Fruit fly (Drosophila melanogaster) whole organism, prepupa: ENCODE data around the gene chinmo.

Experiments
- Blimp-1 ChIP-seq: fragments of 200-800 bp; sonication (Bioruptor generic); optimal IDR thresholded peaks from 3 replicates; lab custom pipeline; 2017; ENCODE audit warnings: missing biosample characterization, missing genetic modification characterization, mild to moderate bottlenecking, moderate library complexity, missing genetic modification reagents
- CG16779 ChIP-seq: fragments of 200-800 bp; sonication (Bioruptor generic); optimal IDR thresholded peaks from 3 replicates; lab custom pipeline; 2017; ENCODE audit warnings: missing biosample characterization, mild to moderate bottlenecking, missing genetic modification characterization
- CG4318 ChIP-seq: fragments of 200-800 bp; sonication (Bioruptor generic); optimal IDR thresholded peaks from 3 replicates; lab custom pipeline; 2017; ENCODE audit warnings: missing biosample characterization, mild to moderate bottlenecking, missing genetic modification characterization
- CG6163 ChIP-seq: fragments of 200-800 bp; sonication (Bioruptor generic); IDR thresholded peaks from 3 replicates; pipeline ENCODE4 v1.3.6; 2022; ENCODE audit warnings: missing biosample characterization, missing genetic modification characterization
- CG8119 ChIP-seq: fragments of 200-800 bp; sonication (Bioruptor generic); IDR thresholded peaks from 3 replicates; pipeline ENCODE4 v1.3.6; 2022; ENCODE audit warnings: missing biosample characterization, missing genetic modification characterization
- CG8319 ChIP-seq: fragments of 200-800 bp; sonication (Bioruptor generic); optimal IDR thresholded peaks from 3 replicates; lab custom pipeline; 2016; ENCODE audit warnings: missing biosample characterization, missing genetic modification characterization
- CG9139 ChIP-seq: fragments of 200-800 bp; sonication (Bioruptor generic); optimal IDR thresholded peaks from 3 replicates; lab custom pipeline; 2017; ENCODE audit warnings: missing biosample characterization, mild to moderate bottlenecking, missing genetic modification characterization
- Gug ChIP-seq: fragments of 200-800 bp; sonication (Bioruptor generic); IDR thresholded peaks from 2 replicates; pipeline ENCODE4 v1.3.6; 2022; ENCODE audit warnings: missing biosample characterization, missing genetic modification characterization
- Hr4 ChIP-seq: fragments of 200-800 bp; sonication (Bioruptor generic); optimal IDR thresholded peaks from 3 replicates; lab custom pipeline; 2016; ENCODE audit warnings: missing biosample characterization, missing genetic modification characterization
- Sox102F ChIP-seq: fragments of 200-800 bp; sonication (Bioruptor generic); optimal IDR thresholded peaks from 2 replicates; lab custom pipeline; 2016; ENCODE audit warnings: missing biosample characterization, mild to moderate bottlenecking, missing genetic modification characterization
- achi ChIP-seq: fragments of 200-800 bp; sonication (Bioruptor generic); optimal IDR thresholded peaks from 3 replicates; lab custom pipeline; 2016; ENCODE audit warnings: missing biosample characterization, missing genetic modification characterization
- dac ChIP-seq: fragments of 200-800 bp; sonication (Bioruptor generic); optimal IDR thresholded peaks from 2 replicates; lab custom pipeline; 2017; ENCODE audit warnings: missing biosample characterization, mild to moderate bottlenecking, missing genetic modification characterization
- ss ChIP-seq, 2 experiments: fragments of 200-800 bp; sonication (Bioruptor generic); optimal IDR thresholded peaks; 2 replicates in 1 of 2; 3 replicates in 1 of 2; lab custom pipeline; 2017 to 2018; ENCODE audit warnings: mild to moderate bottlenecking in 2 of 2, missing biosample characterization in 2 of 2, missing genetic modification characterization in 2 of 2, moderate library complexity in 1 of 2
- topi ChIP-seq: fragments of 200-800 bp; sonication (Bioruptor generic); optimal IDR thresholded peaks from 3 replicates; lab custom pipeline; 2016; ENCODE audit warnings: missing biosample characterization, missing genetic modification characterization

DNA sequence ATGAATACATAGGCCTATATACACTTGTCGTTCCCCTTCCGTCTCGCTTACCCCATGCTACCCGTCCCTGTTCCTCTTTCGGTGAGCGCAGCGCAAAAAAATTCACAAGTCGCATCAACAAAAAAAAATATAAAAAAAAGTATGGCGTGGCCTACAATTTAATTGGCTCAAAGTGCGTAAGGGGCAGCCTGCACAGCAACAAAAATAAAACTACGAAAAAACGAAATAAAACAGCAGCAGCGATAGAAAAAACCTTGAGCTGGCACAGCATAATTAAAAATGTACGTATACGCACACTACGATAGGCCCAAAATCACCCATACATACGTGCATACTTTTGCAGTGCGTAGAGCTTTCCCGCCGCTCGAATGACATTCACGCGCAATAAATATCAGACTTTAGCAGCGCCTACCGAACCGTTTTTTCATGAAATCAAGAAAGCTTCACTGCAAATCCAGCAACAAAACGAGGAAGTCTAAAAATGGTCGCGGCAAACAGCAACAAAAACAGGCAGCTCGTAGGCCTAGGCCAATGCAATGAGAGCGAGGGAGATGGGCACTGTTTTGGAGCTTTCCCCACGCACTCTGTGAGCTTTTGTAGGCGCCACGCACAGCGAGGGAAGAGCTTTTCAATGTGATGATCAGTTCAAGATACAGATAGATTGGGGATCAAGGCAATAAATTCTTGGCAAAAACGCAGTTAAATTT is 5.9 kb downstream of the chinmo start:
- no peak for TF ChIP-seq Gug (GFP tag; lab: Robert Waterston, UW)
- no peak for TF ChIP-seq Blimp-1 (GFP tag; lab: Kevin White, UChicago)
- TF ChIP-seq dac (GFP tag; lab: Kevin White, UChicago): no peak
- peak in 1 of 2 experiments; percentile 40 for TF ChIP-seq ss (GFP tag; optimal IDR thresholded peaks at IDR 0.05; lab: Kevin White, UChicago)
- TF ChIP-seq CG9139 (GFP tag; lab: Kevin White, UChicago): no peak
- TF ChIP-seq topi (GFP tag; lab: Kevin White, UChicago): no peak
- no peak for TF ChIP-seq CG16779 (tag; lab: Kevin White, UChicago)
- no peak for TF ChIP-seq CG8319 (GFP tag; lab: Kevin White, UChicago)
- no peak for TF ChIP-seq Sox102F (GFP tag; lab: Kevin White, UChicago)
- TF ChIP-seq CG8119 (GFP tag; lab: Robert Waterston, UW): no peak
- peak; percentile 20; the same call in 1 of the 3 replicates for TF ChIP-seq CG6163
- no peak for TF ChIP-seq Hr4 (GFP tag; lab: Kevin White, UChicago)
- TF ChIP-seq CG4318 (GFP tag; lab: Kevin White, UChicago): no peak
- TF ChIP-seq achi (GFP tag; lab: Kevin White, UChicago): no peak
